Fruit fly (Drosophila melanogaster) whole organism, embryonic: Measurements from ENCODE around the gene Gas8.

Experiments used
- CG6654 ChIP-seq: fragments of 200-800 bp; sonication (Bioruptor generic); optimal IDR thresholded peaks from 2 replicates; lab custom pipeline; 2017; ENCODE audit warnings: missing biosample characterization, mild to moderate bottlenecking, missing genetic modification characterization
- CG6683 ChIP-seq: fragments of 200-800 bp; sonication (Bioruptor generic); optimal IDR thresholded peaks from 2 replicates; lab custom pipeline; 2017; ENCODE audit warnings: missing biosample characterization, mild to moderate bottlenecking, missing genetic modification characterization, missing genetic modification reagents
- CG9876 ChIP-seq: fragments of 200-800 bp; sonication (Bioruptor generic); optimal IDR thresholded peaks from 2 replicates; lab custom pipeline; 2016; ENCODE audit warnings: missing biosample characterization, missing genetic modification characterization
- HLH4C ChIP-seq: fragments of 200-800 bp; sonication (Bioruptor generic); IDR thresholded peaks from 3 replicates; pipeline ENCODE4 v1.3.6; 2022; ENCODE audit warnings: missing biosample characterization, missing genetic modification characterization; ENCODE audit not compliant: partially characterized antibody
- fd96Cb ChIP-seq: fragments of 200-800 bp; sonication (Bioruptor generic); optimal IDR thresholded peaks from 2 replicates; lab custom pipeline; 2018; ENCODE audit warnings: missing biosample characterization, mild to moderate bottlenecking, missing genetic modification characterization, moderate library complexity
- p53 ChIP-seq: fragments of 200-800 bp; sonication (Bioruptor generic); optimal IDR thresholded peaks from 2 replicates; lab custom pipeline; 2016; ENCODE audit warnings: missing biosample characterization, missing genetic modification characterization
- phol ChIP-seq: fragments of 200-800 bp; sonication (Bioruptor generic); optimal IDR thresholded peaks from 3 replicates; lab custom pipeline; 2018; ENCODE audit warnings: missing biosample characterization, mild to moderate bottlenecking, missing genetic modification characterization, moderate library complexity

DNA sequence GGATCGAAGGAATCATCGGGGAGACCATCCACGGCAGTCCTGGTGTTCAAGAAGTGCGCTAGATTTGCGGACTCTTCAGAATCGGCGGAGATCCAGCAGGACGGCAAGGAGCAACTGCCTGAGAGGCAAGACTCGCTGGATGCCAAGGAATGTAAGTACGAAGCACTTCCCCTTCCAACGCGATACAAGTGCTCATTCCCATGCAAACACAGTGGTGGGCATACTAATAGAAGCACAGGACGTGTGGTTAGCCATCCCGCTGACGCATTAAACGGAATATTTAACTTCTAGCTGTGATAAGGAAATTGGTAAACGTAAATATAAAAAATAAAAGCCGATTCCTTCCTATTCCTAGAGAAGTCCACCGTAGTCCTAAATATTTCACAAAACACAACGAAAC lies 18.8 kb downstream of the Gas8 start:
- TF ChIP-seq CG6683 (GFP tag; lab: Kevin White, UChicago): no peak
- TF ChIP-seq p53: no peak
- TF ChIP-seq CG9876: no peak
- no peak for TF ChIP-seq phol
- TF ChIP-seq CG6654: no peak
- TF ChIP-seq fd96Cb: no peak
- no peak for TF ChIP-seq HLH4C
